Fruit fly (Drosophila melanogaster) whole organism, embryonic: ENCODE data around the gene CG6432.

Experiments
- Atf-2 ChIP-seq: fragments of 200-800 bp; sonication (Bioruptor generic); optimal IDR thresholded peaks from 2 replicates; lab custom pipeline; 2016; ENCODE audit warnings: missing biosample characterization, missing genetic modification characterization
- C15 ChIP-seq: fragments of 200-800 bp; sonication (Bioruptor generic); IDR thresholded peaks from 3 replicates; pipeline ENCODE4 v1.3.6; 2022; ENCODE audit warnings: missing biosample characterization, missing genetic modification characterization
- CG10366 ChIP-seq: fragments of 200-800 bp; sonication (Bioruptor generic); IDR thresholded peaks from 2 replicates; pipeline ENCODE4 v1.3.6; 2022; ENCODE audit warnings: missing biosample characterization, missing genetic modification characterization
- CG12219 ChIP-seq: fragments of 200-800 bp; sonication (Bioruptor generic); optimal IDR thresholded peaks from 3 replicates; lab custom pipeline; 2018; ENCODE audit warnings: missing biosample characterization, mild to moderate bottlenecking, missing genetic modification characterization
- CG12744 ChIP-seq: fragments of 200-800 bp; sonication (Bioruptor generic); optimal IDR thresholded peaks from 2 replicates; lab custom pipeline; 2016; ENCODE audit warnings: missing biosample characterization, missing genetic modification characterization
- CG12769 ChIP-seq: fragments of 200-800 bp; sonication (Bioruptor generic); optimal IDR thresholded peaks from 2 replicates; lab custom pipeline; 2019; ENCODE audit warnings: missing biosample characterization, mild to moderate bottlenecking, missing genetic modification characterization, moderate library complexity
- CG14050 ChIP-seq: fragments of 200-800 bp; sonication (Bioruptor generic); IDR thresholded peaks from 3 replicates; pipeline ENCODE4 v1.3.6; 2022; ENCODE audit warnings: missing biosample characterization, missing genetic modification characterization
- CG14441 ChIP-seq: fragments of 200-800 bp; sonication (Bioruptor generic); IDR thresholded peaks from 2 replicates; pipeline ENCODE4 v1.3.6; 2022; ENCODE audit warnings: missing biosample characterization, missing genetic modification characterization
- CG14667 ChIP-seq: fragments of 200-800 bp; sonication (Bioruptor generic); IDR thresholded peaks from 2 replicates; pipeline ENCODE4 v1.3.6; 2022; ENCODE audit warnings: missing biosample characterization, missing genetic modification characterization
- CG14965 ChIP-seq: fragments of 200-800 bp; sonication (Bioruptor generic); optimal IDR thresholded peaks from 2 replicates; lab custom pipeline; 2016; ENCODE audit warnings: missing biosample characterization, missing genetic modification characterization, borderline replicate concordance
- CG17359 ChIP-seq: fragments of 200-800 bp; sonication (Bioruptor generic); optimal IDR thresholded peaks from 3 replicates; lab custom pipeline; 2018; ENCODE audit warnings: missing biosample characterization, mild to moderate bottlenecking, missing genetic modification characterization, moderate library complexity
- CG18262 ChIP-seq: fragments of 200-800 bp; optimal IDR thresholded peaks from 3 replicates; lab custom pipeline; 2019; ENCODE audit warnings: missing biosample characterization, mild to moderate bottlenecking, missing genetic modification characterization, moderate library complexity
- CG1832 ChIP-seq: fragments of 200-800 bp; sonication (Bioruptor generic); optimal IDR thresholded peaks from 2 replicates; lab custom pipeline; 2017; ENCODE audit warnings: missing biosample characterization, mild to moderate bottlenecking, missing genetic modification characterization, inconsistent platforms
- CG18599 ChIP-seq: fragments of 200-800 bp; sonication (Bioruptor generic); optimal IDR thresholded peaks from 3 replicates; lab custom pipeline; 2017; ENCODE audit warnings: missing biosample characterization, missing genetic modification characterization, mild to moderate bottlenecking, moderate library complexity, missing genetic modification reagents
- CG2712 ChIP-seq: fragments of 200-800 bp; optimal IDR thresholded peaks from 3 replicates; lab custom pipeline; 2019; ENCODE audit warnings: missing biosample characterization, mild to moderate bottlenecking, missing genetic modification characterization, moderate library complexity
- CG2889 ChIP-seq: fragments of 200-800 bp; sonication (Bioruptor generic); IDR thresholded peaks from 3 replicates; pipeline ENCODE4 v1.3.6; 2022; ENCODE audit warnings: missing biosample characterization, missing genetic modification characterization
- CG31365 ChIP-seq: fragments of 200-800 bp; sonication (Bioruptor generic); optimal IDR thresholded peaks from 2 replicates; lab custom pipeline; 2018; ENCODE audit warnings: missing biosample characterization, mild to moderate bottlenecking, missing genetic modification characterization
- CG4404 ChIP-seq: fragments of 200-800 bp; sonication (Bioruptor generic); IDR thresholded peaks from 2 replicates; pipeline ENCODE4 v1.3.6; 2022; ENCODE audit warnings: missing biosample characterization, missing genetic modification characterization
- CG4424 ChIP-seq: fragments of 200-800 bp; sonication (Bioruptor generic); optimal IDR thresholded peaks from 3 replicates; lab custom pipeline; 2016; ENCODE audit warnings: missing biosample characterization, missing genetic modification characterization
- CG7271 ChIP-seq: fragments of 200-800 bp; sonication (Bioruptor generic); optimal IDR thresholded peaks from 2 replicates; lab custom pipeline; 2018; ENCODE audit warnings: missing biosample characterization, mild to moderate bottlenecking, missing genetic modification characterization, moderate library complexity
- CoRest ChIP-seq: fragments of 200-800 bp; sonication (Bioruptor generic); optimal IDR thresholded peaks from 3 replicates; lab custom pipeline; 2018; ENCODE audit warnings: missing biosample characterization, mild to moderate bottlenecking, missing genetic modification characterization, moderate library complexity
- Dref ChIP-seq: fragments of 200-800 bp; sonication (Bioruptor generic); IDR thresholded peaks from 2 replicates; pipeline ENCODE4 v1.3.6; 2022; ENCODE audit warnings: missing biosample characterization, missing genetic modification characterization
- Fer3 ChIP-seq: fragments of 200-800 bp; sonication (Bioruptor generic); optimal IDR thresholded peaks from 2 replicates; lab custom pipeline; 2018; ENCODE audit warnings: missing biosample characterization, mild to moderate bottlenecking, missing genetic modification characterization, moderate library complexity
- Gug ChIP-seq: fragments of 200-800 bp; sonication (Bioruptor generic); IDR thresholded peaks from 4 replicates; pipeline ENCODE4 v1.3.6; 2022; ENCODE audit warnings: missing biosample characterization, missing genetic modification characterization
- Hey ChIP-seq: fragments of 200-800 bp; sonication (Bioruptor generic); optimal IDR thresholded peaks from 3 replicates; lab custom pipeline; 2018; ENCODE audit warnings: missing biosample characterization, mild to moderate bottlenecking, missing genetic modification characterization
- Hmx ChIP-seq: fragments of 200-800 bp; sonication (Bioruptor generic); optimal IDR thresholded peaks from 2 replicates; lab custom pipeline; 2016; ENCODE audit warnings: missing biosample characterization, missing genetic modification characterization
- Hsf ChIP-seq: fragments of 200-800 bp; sonication (Bioruptor generic); optimal IDR thresholded peaks from 3 replicates; lab custom pipeline; 2016; ENCODE audit warnings: missing biosample characterization, missing genetic modification characterization
- Spps ChIP-seq: fragments of 200-800 bp; sonication (Bioruptor generic); optimal IDR thresholded peaks from 2 replicates; lab custom pipeline; 2018; ENCODE audit warnings: missing biosample characterization, mild to moderate bottlenecking, missing genetic modification characterization
- Tbp ChIP-seq: fragments of >200 bp; optimal IDR thresholded peaks from 2 replicates; lab custom pipeline; 2018; ENCODE audit warnings: missing biosample characterization, missing genetic modification characterization
- Usf ChIP-seq: fragments of 200-800 bp; sonication (Bioruptor generic); optimal IDR thresholded peaks from 2 replicates; lab custom pipeline; 2017; ENCODE audit warnings: missing genotype, missing biosample characterization, missing genetic modification characterization
- Xrp1 ChIP-seq: fragments of 200-800 bp; sonication (Bioruptor generic); IDR thresholded peaks from 2 replicates; pipeline ENCODE4 v1.3.6; 2022; ENCODE audit warnings: missing biosample characterization, missing genetic modification characterization
- abd-A ChIP-seq: fragments of 200-800 bp; sonication (Bioruptor generic); optimal IDR thresholded peaks from 3 replicates; lab custom pipeline; 2019; ENCODE audit warnings: missing biosample characterization, mild to moderate bottlenecking, missing genetic modification characterization, moderate library complexity
- ara ChIP-seq: fragments of 200-800 bp; sonication (Bioruptor generic); IDR thresholded peaks from 2 replicates; pipeline ENCODE4 v1.3.6; 2022; ENCODE audit warnings: missing biosample characterization, missing genetic modification characterization
- cad ChIP-seq: fragments of >200 bp; optimal IDR thresholded peaks from 2 replicates; lab custom pipeline; 2017; ENCODE audit warnings: missing biosample characterization, missing genetic modification characterization
- caup ChIP-seq: fragments of 200-800 bp; sonication (Bioruptor generic); optimal IDR thresholded peaks from 3 replicates; lab custom pipeline; 2017; ENCODE audit warnings: missing biosample characterization, mild to moderate bottlenecking, missing genetic modification characterization, moderate library complexity; ENCODE audit not compliant: severe bottlenecking
- dimm ChIP-seq: fragments of 200-800 bp; sonication (Bioruptor generic); IDR thresholded peaks from 2 replicates; pipeline ENCODE4 v1.3.6; 2022; ENCODE audit warnings: missing biosample characterization, missing genetic modification characterization
- dysf ChIP-seq: fragments of 200-800 bp; sonication (Bioruptor generic); IDR thresholded peaks from 3 replicates; pipeline ENCODE4 v1.3.6; 2022; ENCODE audit warnings: missing biosample characterization, missing genetic modification characterization
- fu2 ChIP-seq: fragments of 200-800 bp; sonication (Bioruptor generic); optimal IDR thresholded peaks from 2 replicates; lab custom pipeline; 2016; ENCODE audit warnings: missing biosample characterization, missing genetic modification characterization
- gcm ChIP-seq: fragments of 200-800 bp; sonication (Bioruptor generic); optimal IDR thresholded peaks from 2 replicates; lab custom pipeline; 2019; ENCODE audit warnings: missing biosample characterization, mild to moderate bottlenecking, missing genetic modification characterization, moderate library complexity
- h ChIP-seq: fragments of >200 bp; optimal IDR thresholded peaks from 2 replicates; lab custom pipeline; 2017
- hbn ChIP-seq: fragments of 200-800 bp; sonication (Bioruptor generic); IDR thresholded peaks from 2 replicates; pipeline ENCODE4 v1.3.6; 2022; ENCODE audit warnings: missing biosample characterization, missing genetic modification characterization; ENCODE audit not compliant: partially characterized antibody
- hkb ChIP-seq, 2 experiments: fragments of 200-800 bp in 1 of 2; fragments of >200 bp in 1 of 2; sonication (Bioruptor generic) in 1 of 2; IDR thresholded peaks in 1 of 2; optimal IDR thresholded peaks in 1 of 2; 2 replicates each; pipeline versions ENCODE4 v1.3.6 to Lab custom; 2017 to 2022; ENCODE audit warnings: missing biosample characterization in 1 of 2, missing genetic modification characterization in 1 of 2
- knrl ChIP-seq: fragments of 200-800 bp; sonication (Bioruptor generic); IDR thresholded peaks from 3 replicates; pipeline ENCODE4 v1.3.6; 2022; ENCODE audit warnings: missing biosample characterization, missing genetic modification characterization; ENCODE audit not compliant: partially characterized antibody
- lilli ChIP-seq: fragments of 200-800 bp; sonication (Bioruptor generic); optimal IDR thresholded peaks from 3 replicates; lab custom pipeline; 2016; ENCODE audit warnings: missing biosample characterization, missing genetic modification characterization
- pros ChIP-seq: fragments of 200-800 bp; sonication (Bioruptor generic); optimal IDR thresholded peaks from 3 replicates; lab custom pipeline; 2019; ENCODE audit warnings: missing biosample characterization, mild to moderate bottlenecking, missing genetic modification characterization, moderate library complexity
- pzg ChIP-seq: fragments of 200-800 bp; sonication (Bioruptor generic); optimal IDR thresholded peaks from 3 replicates; lab custom pipeline; 2018; ENCODE audit warnings: missing biosample characterization, mild to moderate bottlenecking, missing genetic modification characterization, moderate library complexity
- tgo ChIP-seq: fragments of 200-800 bp; sonication (Bioruptor generic); IDR thresholded peaks from 3 replicates; pipeline ENCODE4 v1.3.6; 2022; ENCODE audit warnings: missing biosample characterization, missing genetic modification characterization
- tx ChIP-seq: fragments of 200-800 bp; sonication (Bioruptor generic); optimal IDR thresholded peaks from 2 replicates; lab custom pipeline; 2016; ENCODE audit warnings: missing biosample characterization, missing genetic modification characterization
- unpg ChIP-seq: fragments of 200-800 bp; sonication (Bioruptor generic); optimal IDR thresholded peaks from 3 replicates; lab custom pipeline; 2018; ENCODE audit warnings: missing biosample characterization, mild to moderate bottlenecking, missing genetic modification characterization, moderate library complexity
- vfl ChIP-seq: fragments of 200-800 bp; sonication (Bioruptor generic); optimal IDR thresholded peaks from 2 replicates; lab custom pipeline; 2016; ENCODE audit warnings: missing biosample characterization, missing genetic modification characterization
- z ChIP-seq: fragments of 200-800 bp; sonication (Bioruptor generic); IDR thresholded peaks from 3 replicates; pipeline ENCODE4 v1.3.6; 2022; ENCODE audit warnings: missing biosample characterization, missing genetic modification characterization
- zfh2 ChIP-seq: fragments of 200-800 bp; sonication (Bioruptor generic); optimal IDR thresholded peaks from 2 replicates; lab custom pipeline; 2016; ENCODE audit warnings: missing biosample characterization, missing genetic modification characterization

Gene CG6432

dm6 chr3R:24298534-24298936 lies 38.2 kb upstream of the CG6432 start (continued):
- TF ChIP-seq Hmx (GFP tag; lab: Kevin White, UChicago), result no peak
- no peak for TF ChIP-seq CG10366 (GFP tag; lab: Robert Waterston, UW)
- TF ChIP-seq dysf, result no peak
- peak; percentile 38 for TF ChIP-seq gcm
- no peak for TF ChIP-seq h
- peak; percentile 49 for TF ChIP-seq CG14441 (GFP tag; lab: Robert Waterston, UW)
- TF ChIP-seq Hey, result no peak
- no peak for TF ChIP-seq Usf (GFP tag; lab: Kevin White, UChicago)
- TF ChIP-seq tgo, result no peak
- no peak for TF ChIP-seq pros (GFP tag; lab: Kevin White, UChicago)
- TF ChIP-seq CG4424 (GFP tag; lab: Kevin White, UChicago), result no peak
- TF ChIP-seq vfl (GFP tag; lab: Kevin White, UChicago), result no peak
- no peak for TF ChIP-seq unpg (GFP tag; lab: Kevin White, UChicago)
- TF ChIP-seq CG17359 (tag; lab: Kevin White, UChicago), result peak; percentile 31
- no peak for TF ChIP-seq pzg (GFP tag; lab: Kevin White, UChicago)
- no peak for TF ChIP-seq abd-A (tag; lab: Kevin White, UChicago)
- peak; percentile 21 for TF ChIP-seq CoRest (tag; lab: Kevin White, UChicago)
- TF ChIP-seq CG14667, result no peak
- TF ChIP-seq hbn (GFP tag; lab: Robert Waterston, UW), result no peak
- no peak for TF ChIP-seq Gug (GFP tag; lab: Robert Waterston, UW)
- TF ChIP-seq CG12769 (tag; lab: Kevin White, UChicago), result no peak
- no peak for TF ChIP-seq z (GFP tag; lab: Robert Waterston, UW)
- no peak for TF ChIP-seq CG12219
- TF ChIP-seq Dref, result no peak
- no peak for TF ChIP-seq knrl (GFP tag; lab: Robert Waterston, UW)
- TF ChIP-seq dimm (GFP tag; lab: Robert Waterston, UW), result no peak
- peak; percentile 54 for TF ChIP-seq CG18262 (tag; lab: Kevin White, UChicago)
- no peak for TF ChIP-seq Fer3
- no peak for TF ChIP-seq hkb (optimal IDR thresholded peaks at IDR 0.05; lab: Kevin White, UChicago)
- TF ChIP-seq hkb (GFP tag; IDR thresholded peaks at IDR 0.05; lab: Robert Waterston, UW), result peak; percentile 48
- peak; percentile 17 for TF ChIP-seq caup (GFP tag; lab: Kevin White, UChicago)
- TF ChIP-seq tx, result no peak
- TF ChIP-seq CG2712 (tag; lab: Kevin White, UChicago), result peak; percentile 54
- TF ChIP-seq cad (GFP tag; lab: Kevin White, UChicago), result no peak
- TF ChIP-seq ara (GFP tag; lab: Robert Waterston, UW), result 0 out of 2 replicates have a peak, but pooled peaks have one; percentile 41
- TF ChIP-seq fu2, result no peak
- TF ChIP-seq C15 (GFP tag; lab: Robert Waterston, UW), result no peak
- TF ChIP-seq Hsf (GFP tag; lab: Kevin White, UChicago), result no peak
- no peak for TF ChIP-seq CG14050 (GFP tag; lab: Robert Waterston, UW)
- TF ChIP-seq CG12744 (GFP tag; lab: Kevin White, UChicago), result no peak
- no peak for TF ChIP-seq CG4404 (GFP tag; lab: Robert Waterston, UW)
- no peak for TF ChIP-seq Spps
- no peak for TF ChIP-seq CG7271 (tag; lab: Kevin White, UChicago)
- TF ChIP-seq Tbp (GFP tag; lab: Kevin White, UChicago), result no peak
- no peak for TF ChIP-seq CG31365 (tag; lab: Kevin White, UChicago)
- no peak for TF ChIP-seq CG2889
- no peak for TF ChIP-seq Atf-2 (GFP tag; lab: Kevin White, UChicago)
- no peak for TF ChIP-seq CG14965
- no peak for TF ChIP-seq CG1832
- no peak for TF ChIP-seq zfh2 (GFP tag; lab: Kevin White, UChicago)
- TF ChIP-seq lilli (GFP tag; lab: Kevin White, UChicago), result no peak
- peak; percentile 17; the same call in 1 of the 2 replicates for TF ChIP-seq Xrp1 (GFP tag; lab: Robert Waterston, UW)
- TF ChIP-seq CG18599 (GFP tag; lab: Kevin White, UChicago), result no peak
